Worm (Caenorhabditis elegans) whole organism, L2 larva: ENCODE measurements around the gene ugt-8.

Source experiments
- alr-1 ChIP-seq: fragments of 150-350 bp; optimal IDR thresholded peaks from 2 replicates; lab custom pipeline; 2014; ENCODE audit warnings: missing biosample characterization, missing genetic modification characterization
- ama-1 ChIP-seq: fragments of 150-350 bp; optimal IDR thresholded peaks from 2 replicates; lab custom pipeline; 2018; ENCODE audit warnings: inconsistent platforms
- ceh-82 ChIP-seq: fragments of 150-350 bp; optimal IDR thresholded peaks from 2 replicates; lab custom pipeline; 2014; ENCODE audit warnings: missing biosample characterization, missing genetic modification characterization
- egl-27 ChIP-seq: sonication (generic microtip); optimal IDR thresholded peaks from 3 replicates; lab custom pipeline; 2017; ENCODE audit warnings: missing biosample characterization, missing genetic modification reagents, missing genetic modification characterization
- lin-39 ChIP-seq: fragments of 150-350 bp; optimal IDR thresholded peaks from 2 replicates; lab custom pipeline; 2014; ENCODE audit warnings: missing biosample characterization, missing genetic modification reagents, missing genetic modification characterization
- nhr-11 ChIP-seq: fragments of 150-350 bp; optimal IDR thresholded peaks from 2 replicates; lab custom pipeline; 2014; ENCODE audit warnings: missing biosample characterization, missing genetic modification characterization
- nhr-237 ChIP-seq: fragments of 150-350 bp; optimal IDR thresholded peaks from 2 replicates; lab custom pipeline; 2014; ENCODE audit warnings: missing biosample characterization, missing genetic modification characterization
- nhr-77 ChIP-seq: fragments of 150-350 bp; optimal IDR thresholded peaks from 2 replicates; lab custom pipeline; 2014; ENCODE audit warnings: missing biosample characterization, missing genetic modification characterization
- unc-62 ChIP-seq: fragments of 150-350 bp; optimal IDR thresholded peaks from 2 replicates; lab custom pipeline; 2014; ENCODE audit warnings: missing biosample characterization, missing genetic modification reagents, missing genetic modification characterization
- zag-1 ChIP-seq: fragments of 150-350 bp; optimal IDR thresholded peaks from 2 replicates; lab custom pipeline; 2014; ENCODE audit warnings: missing biosample characterization, missing genetic modification characterization

DNA sequence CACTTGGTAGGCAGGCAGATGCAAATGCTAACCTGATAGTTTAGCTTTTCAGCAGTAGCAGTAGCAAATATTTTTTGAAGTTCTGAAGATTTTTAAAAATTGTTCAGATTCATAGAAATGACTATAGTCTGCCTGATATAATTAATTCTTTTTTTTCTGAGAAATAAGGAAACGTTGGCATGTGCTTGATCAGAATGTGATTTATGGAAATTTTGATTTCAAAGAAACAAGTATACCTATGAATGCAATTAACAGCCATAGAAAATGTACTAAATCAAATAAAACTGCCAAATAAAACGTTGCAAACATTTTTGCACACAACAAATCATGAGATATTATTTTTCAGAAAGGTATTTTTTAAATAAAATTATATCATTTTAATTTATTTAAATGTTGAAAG lies 33.1 kb upstream of the ugt-8 start:
- TF ChIP-seq egl-27 (tag; lab: Kevin White, UChicago) (no peak), alr-1 (no peak), unc-62 (GFP tag; lab: Kevin White, UChicago) (no peak), nhr-77 (tag; lab: Kevin White, UChicago) (no peak), lin-39 (no peak), nhr-237 (no peak), zag-1 (tag; lab: Kevin White, UChicago) (no peak), ceh-82 (no peak), ama-1 (lab: Kevin White, UChicago) (no peak), nhr-11 (tag; lab: Kevin White, UChicago) (no peak)
